Worm (Caenorhabditis elegans) whole organism, late embryonic: Measurements from ENCODE around the gene K09C6.3.

ENCODE experiments used
- ceh-45 ChIP-seq: fragments of 200-800 bp; sonication (Bioruptor generic); IDR thresholded peaks from 2 replicates; pipeline ENCODE4 v1.3.6; 2022; ENCODE audit warnings: missing genetic modification reagents, missing genetic modification characterization, missing compliant biosample characterization
- eyg-1 ChIP-seq: sonication (generic microtip); optimal IDR thresholded peaks from 2 replicates; lab custom pipeline; 2016; ENCODE audit warnings: missing genotype, missing genetic modification characterization, missing compliant biosample characterization
- pha-4 ChIP-seq: fragments of 150-350 bp; optimal IDR thresholded peaks from 2 replicates; lab custom pipeline; 2018; ENCODE audit warnings: missing biosample characterization, missing genetic modification reagents, missing genetic modification characterization

DNA sequence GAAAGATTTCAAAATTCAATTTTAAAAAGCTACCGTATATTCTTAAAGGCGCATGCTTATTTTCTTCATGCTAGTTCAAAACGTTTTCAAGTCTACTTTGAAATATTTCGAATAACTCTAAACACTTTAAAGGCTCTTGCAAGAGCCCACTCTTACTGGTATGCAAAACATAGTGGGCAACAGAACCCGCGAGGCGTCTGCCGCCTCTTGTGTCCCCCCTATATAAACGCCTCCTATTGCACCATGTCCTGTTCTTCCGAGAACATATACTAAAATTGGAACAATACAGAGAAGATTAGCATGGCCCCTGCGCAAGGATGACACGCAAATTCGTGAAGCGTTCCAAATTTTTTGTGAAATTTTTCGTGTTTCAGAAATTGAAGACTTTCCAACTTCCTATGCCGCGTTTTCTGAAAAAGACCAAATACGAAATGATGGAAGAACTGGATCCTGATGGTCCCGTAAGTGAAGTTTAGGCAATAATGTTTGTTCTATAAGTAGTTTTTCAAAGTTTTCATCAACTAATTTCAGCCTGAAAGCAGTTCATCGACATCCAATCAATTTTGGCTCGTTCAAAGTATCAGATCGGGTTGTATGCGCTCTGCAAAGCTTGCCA lies 6.7 kb downstream of the K09C6.3 start:
- TF ChIP-seq eyg-1 (tag; lab: Kevin White, UChicago) (no peak), pha-4 (tag; lab: Kevin White, UChicago) (no peak), ceh-45 (GFP tag; lab: Robert Waterston, UW) (no peak)
